Worm (Caenorhabditis elegans) whole organism, L4/young adult: ENCODE measurements around the gene tag-124.

Experiments
- W03F9.2 ChIP-seq: fragments of 150-350 bp; optimal IDR thresholded peaks from 2 replicates; lab custom pipeline; 2014; ENCODE audit warnings: missing biosample characterization, missing genetic modification characterization
- dao-5 ChIP-seq: sonication (generic microtip); optimal IDR thresholded peaks from 2 replicates; lab custom pipeline; 2016; ENCODE audit warnings: missing genotype, missing genetic modification characterization, moderate library complexity, missing compliant biosample characterization
- him-1 ChIP-seq: sonication (generic microtip); optimal IDR thresholded peaks from 2 replicates; lab custom pipeline; 2016; ENCODE audit warnings: missing genotype, missing genetic modification reagents, missing genetic modification characterization, missing compliant biosample characterization

Gene tag-124

ce11 chrII:9602566-9602965 lies 11.5 kb downstream of the tag-124 start:
- TF ChIP-seq dao-5 (tag; lab: Kevin White, UChicago) (no peak), him-1 (no peak), W03F9.2 (tag; lab: Kevin White, UChicago) (no peak)

- peak; percentile 71 for TF ChIP-seq W03F9.2 (tag; lab: Kevin White, UChicago)
- TF ChIP-seq dao-5 (tag; lab: Kevin White, UChicago) = no peak
Measured at ce11 chrII:9603419-9603818, 12.3 kb downstream of the tag-124 start.

- TF ChIP-seq him-1 (no peak), dao-5 (tag; lab: Kevin White, UChicago) (no peak), W03F9.2 (tag; lab: Kevin White, UChicago) (no peak)
Measured at ce11 chrII:9604063-9604462, 13.0 kb downstream of the tag-124 start.

- no peak for TF ChIP-seq W03F9.2 (tag; lab: Kevin White, UChicago)
- TF ChIP-seq him-1 = no peak
- TF ChIP-seq dao-5 (tag; lab: Kevin White, UChicago) = no peak
Measured at ce11 chrII:9604685-9605084, 13.6 kb downstream of the tag-124 start.

- TF ChIP-seq W03F9.2 (tag; lab: Kevin White, UChicago) (no peak), him-1 (no peak), dao-5 (tag; lab: Kevin White, UChicago) (no peak)
Measured at ce11 chrII:9605336-9605735, 14.2 kb downstream of the tag-124 start, which contains the start of gene nhr-19. TSS of gene nhr-19 (minus strand) at chrII:9605526.

- TF ChIP-seq W03F9.2 (tag; lab: Kevin White, UChicago) = no peak
- no peak for TF ChIP-seq dao-5 (tag; lab: Kevin White, UChicago)
- no peak for TF ChIP-seq him-1
Measured at ce11 chrII:9605954-9606353, 14.9 kb downstream of the tag-124 start.

- no peak for TF ChIP-seq him-1
Measured at ce11 chrII:9606485-9607036, 15.5 kb downstream of the tag-124 start.

ce11 chrII:9607137-9607536 lies 16.0 kb downstream of the tag-124 start:
- no peak for TF ChIP-seq him-1
- no peak for TF ChIP-seq dao-5 (tag; lab: Kevin White, UChicago)

- TF ChIP-seq W03F9.2 (tag; lab: Kevin White, UChicago) (no peak), dao-5 (tag; lab: Kevin White, UChicago) (no peak), him-1 (no peak)
Measured at ce11 chrII:9609296-9609695, 18.2 kb downstream of the tag-124 start, which contains the start of gene pap-2. TSS of gene pap-2 (minus strand) at chrII:9609396.

- TF ChIP-seq him-1 (no peak), W03F9.2 (tag; lab: Kevin White, UChicago) (no peak), dao-5 (tag; lab: Kevin White, UChicago) (no peak)
Measured at ce11 chrII:9611347-9611923, 20.3 kb downstream of the tag-124 start, which contains the start of the genes T15H9.5 and T15H9.4. TSS of gene T15H9.5 (minus strand) at chrII:9611447. TSS of gene T15H9.4 (plus strand) at chrII:9611873.

- no peak for TF ChIP-seq W03F9.2 (tag; lab: Kevin White, UChicago)
- no peak for TF ChIP-seq dao-5 (tag; lab: Kevin White, UChicago)
- no peak for TF ChIP-seq him-1
Measured at ce11 chrII:9614728-9615127, 23.6 kb downstream of the tag-124 start, which contains the start of gene hlh-6. TSS of gene hlh-6 (minus strand) at chrII:9614828.

ce11 chrII:9617039-9617901 lies 26.2 kb downstream of the tag-124 start, which contains the start of gene hal-3:
TSS of gene hal-3 (minus strand) at chrII:9617125.
- peak; percentile 16 for TF ChIP-seq W03F9.2 (tag; lab: Kevin White, UChicago)
- TF ChIP-seq dao-5 (tag; lab: Kevin White, UChicago) = no peak
- TF ChIP-seq him-1 = no peak

- no peak for TF ChIP-seq dao-5 (tag; lab: Kevin White, UChicago)
Measured at ce11 chrII:9617902-9618245, 26.8 kb downstream of the tag-124 start.

ce11 chrII:9618759-9619158 lies 27.7 kb downstream of the tag-124 start:
- TF ChIP-seq W03F9.2 (tag; lab: Kevin White, UChicago) (no peak), dao-5 (tag; lab: Kevin White, UChicago) (no peak), him-1 (no peak)
